Worm (Caenorhabditis elegans) whole organism, L3 larva: Measurements from ENCODE around the gene fut-8.
A peak's percentile ranks its signal among the peaks of the same experiment; 100 is the strongest.

ENCODE experiments used
- ama-1 ChIP-seq: fragments of 150-350 bp; optimal IDR thresholded peaks from 2 replicates; lab custom pipeline; 2018
- daf-12 ChIP-seq: fragments of 150-350 bp; optimal IDR thresholded peaks from 2 replicates; lab custom pipeline; 2014; ENCODE audit warnings: missing biosample characterization, missing genetic modification reagents, missing genetic modification characterization
- elt-1 ChIP-seq: fragments of 150-350 bp; optimal IDR thresholded peaks from 2 replicates; lab custom pipeline; 2014; ENCODE audit warnings: missing biosample characterization, missing genetic modification characterization
- elt-2 ChIP-seq: sonication (generic microtip); optimal IDR thresholded peaks from 2 replicates; lab custom pipeline; 2016; ENCODE audit warnings: missing genetic modification reagents, mild to moderate bottlenecking, missing genetic modification characterization, missing compliant biosample characterization
- fos-1 ChIP-seq: fragments of 150-350 bp; optimal IDR thresholded peaks from 2 replicates; lab custom pipeline; 2014; ENCODE audit warnings: missing biosample characterization, missing genetic modification characterization
- lin-15B ChIP-seq: fragments of 150-350 bp; optimal IDR thresholded peaks from 2 replicates; lab custom pipeline; 2014; ENCODE audit warnings: missing biosample characterization, missing genetic modification characterization
- mdl-1 ChIP-seq: fragments of 150-350 bp; optimal IDR thresholded peaks from 2 replicates; lab custom pipeline; 2014; ENCODE audit warnings: missing biosample characterization, missing genetic modification characterization
- nhr-23 ChIP-seq: fragments of 150-350 bp; optimal IDR thresholded peaks from 2 replicates; lab custom pipeline; 2014; ENCODE audit warnings: missing biosample characterization, missing genetic modification reagents, missing genetic modification characterization
- nhr-28 ChIP-seq: fragments of 150-350 bp; optimal IDR thresholded peaks from 2 replicates; lab custom pipeline; 2014; ENCODE audit warnings: missing biosample characterization, missing genetic modification characterization
- pha-4 ChIP-seq: fragments of 150-350 bp; optimal IDR thresholded peaks from 2 replicates; lab custom pipeline; 2014; ENCODE audit warnings: missing biosample characterization, missing genetic modification reagents, missing genetic modification characterization
- snpc-4 ChIP-seq: fragments of 150-350 bp; optimal IDR thresholded peaks from 2 replicates; lab custom pipeline; 2014; ENCODE audit warnings: missing biosample characterization, missing genetic modification characterization
- unc-39 ChIP-seq: sonication (generic microtip); optimal IDR thresholded peaks from 4 replicates; lab custom pipeline; 2017; ENCODE audit warnings: missing biosample characterization, missing genetic modification characterization
- ztf-11 ChIP-seq: fragments of 150-350 bp; optimal IDR thresholded peaks from 2 replicates; lab custom pipeline; 2014; ENCODE audit warnings: missing biosample characterization, missing genetic modification characterization

- TF ChIP-seq lin-15B (tag; lab: Kevin White, UChicago), result no peak
- no peak for TF ChIP-seq daf-12
- no peak for TF ChIP-seq elt-1 (tag; lab: Kevin White, UChicago)
- TF ChIP-seq unc-39 (tag; lab: Kevin White, UChicago), result no peak
- no peak for TF ChIP-seq pha-4 (tag; lab: Kevin White, UChicago)
- TF ChIP-seq mdl-1 (tag; lab: Kevin White, UChicago), result no peak
- TF ChIP-seq nhr-28 (tag; lab: Kevin White, UChicago), result no peak
- peak; percentile 84 for TF ChIP-seq ama-1 (lab: Kevin White, UChicago)
- no peak for TF ChIP-seq fos-1 (tag; lab: Kevin White, UChicago)
- no peak for TF ChIP-seq ztf-11
- TF ChIP-seq snpc-4, result no peak
- TF ChIP-seq elt-2 (tag; lab: Kevin White, UChicago), result peak; percentile 39
- no peak for TF ChIP-seq nhr-23
Measured at ce11 chrV:6018944-6019450, 28.7 kb upstream of the fut-8 start, which contains the start of gene picc-1.
